Worm (Caenorhabditis elegans) whole organism, L4 larva: Measurements from ENCODE around the gene ZK353.4.
A peak's percentile ranks its signal among the peaks of the same experiment; 100 is the strongest.

ENCODE experiments used
- D1046.2 ChIP-seq: fragments of 200-800 bp; sonication (Bioruptor generic); IDR thresholded peaks from 2 replicates; pipeline ENCODE4 v1.3.6; 2022; ENCODE audit warnings: missing genetic modification characterization, missing compliant biosample characterization
- F10B5.3 ChIP-seq: sonication (generic microtip); optimal IDR thresholded peaks from 2 replicates; lab custom pipeline; 2016; ENCODE audit warnings: mild to moderate bottlenecking, missing genetic modification characterization, missing compliant biosample characterization
- F37D6.2 ChIP-seq: sonication (generic microtip); optimal IDR thresholded peaks from 2 replicates; lab custom pipeline; 2016; ENCODE audit warnings: mild to moderate bottlenecking, missing genetic modification characterization, missing compliant biosample characterization
- F44E2.7 ChIP-seq: fragments of 200-800 bp; sonication (Bioruptor generic); IDR thresholded peaks from 2 replicates; pipeline ENCODE4 v2.1.2; 2022; ENCODE audit warnings: missing genetic modification characterization, missing compliant biosample characterization
- F49E8.2 ChIP-seq: sonication (generic microtip); optimal IDR thresholded peaks from 2 replicates; lab custom pipeline; 2016; ENCODE audit warnings: missing compliant biosample characterization, mild to moderate bottlenecking, missing genetic modification characterization, borderline replicate concordance
- R02D3.7 ChIP-seq: fragments of 150-350 bp; sonication (generic microtip); optimal IDR thresholded peaks from 3 replicates; lab custom pipeline; 2014; ENCODE audit warnings: missing biosample characterization, missing genetic modification characterization
- T26A8.4 ChIP-seq: fragments of 200-800 bp; sonication (Bioruptor generic); IDR thresholded peaks from 2 replicates; pipeline ENCODE4 v1.3.6; 2022; ENCODE audit warnings: missing genetic modification characterization, missing compliant biosample characterization
- Y105C5A.15 ChIP-seq: fragments of 200-800 bp; sonication (Bioruptor generic); IDR thresholded peaks from 2 replicates; pipeline ENCODE4 v1.3.6; 2022; ENCODE audit warnings: missing genetic modification characterization, missing compliant biosample characterization
- Y48G9A.11 ChIP-seq: fragments of 200-800 bp; sonication (Bioruptor generic); IDR thresholded peaks from 2 replicates; pipeline ENCODE4 v1.3.6; 2022; ENCODE audit warnings: missing genetic modification reagents, missing genetic modification characterization, missing compliant biosample characterization
- Y75B8A.6 ChIP-seq: fragments of 200-800 bp; sonication (Bioruptor generic); IDR thresholded peaks from 2 replicates; pipeline ENCODE4 v1.3.6; 2022; ENCODE audit warnings: missing genetic modification reagents, missing genetic modification characterization, missing compliant biosample characterization
- ZK337.2 ChIP-seq: fragments of 200-800 bp; sonication (Bioruptor generic); IDR thresholded peaks from 2 replicates; pipeline ENCODE4 v1.3.6; 2022; ENCODE audit warnings: missing genetic modification reagents, missing genetic modification characterization, missing compliant biosample characterization
- aha-1 ChIP-seq: fragments of 150-350 bp; peaks from one replicate; lab custom pipeline; 2014; ENCODE audit warnings: missing biosample characterization, missing genetic modification characterization
- ama-1 ChIP-seq: fragments of 150-350 bp; optimal IDR thresholded peaks from 2 replicates; lab custom pipeline; 2014; ENCODE audit warnings: inconsistent platforms, mixed read lengths
- ceh-32 ChIP-seq: sonication (generic microtip); optimal IDR thresholded peaks from 2 replicates; lab custom pipeline; 2016; ENCODE audit warnings: mild to moderate bottlenecking, missing genetic modification characterization, missing compliant biosample characterization; ENCODE audit not compliant: poor library complexity
- ceh-44 ChIP-seq: fragments of 200-800 bp; sonication (Bioruptor generic); IDR thresholded peaks from 2 replicates; pipeline ENCODE4 v1.3.6; 2022; ENCODE audit warnings: missing genetic modification reagents, missing genetic modification characterization, missing compliant biosample characterization
- ceh-82 ChIP-seq: sonication (generic microtip); optimal IDR thresholded peaks from 2 replicates; lab custom pipeline; 2017; ENCODE audit warnings: missing biosample characterization, missing genetic modification characterization
- daf-16 ChIP-seq, 3 experiments: sonication (generic microtip); optimal IDR thresholded peaks; 2 replicates each; lab custom pipeline; 2016 to 2017; ENCODE audit warnings: missing genetic modification characterization in 3 of 3, missing genetic modification reagents in 3 of 3, mild to moderate bottlenecking in 2 of 3, missing compliant biosample characterization in 2 of 3, missing biosample characterization in 1 of 3, moderate library complexity in 1 of 3
- daf-19 ChIP-seq: fragments of 200-800 bp; sonication (Bioruptor generic); conservative IDR thresholded peaks from 2 replicates; pipeline ENCODE4 v1.3.6; 2022; ENCODE audit warnings: missing genetic modification characterization, missing compliant biosample characterization
- daf-8 ChIP-seq: fragments of 200-800 bp; sonication (Bioruptor generic); IDR thresholded peaks from 2 replicates; pipeline ENCODE4 v1.3.6; 2022; ENCODE audit warnings: missing genetic modification characterization, missing compliant biosample characterization
- duxl-1 ChIP-seq: sonication (generic microtip); optimal IDR thresholded peaks from 2 replicates; lab custom pipeline; 2016; ENCODE audit warnings: mild to moderate bottlenecking, missing genetic modification characterization, moderate library complexity, missing compliant biosample characterization; ENCODE audit not compliant: poor library complexity
- dve-1 ChIP-seq: sonication (generic microtip); optimal IDR thresholded peaks from 2 replicates; lab custom pipeline; 2017; ENCODE audit warnings: antibody characterized with exemption, mild to moderate bottlenecking, missing genetic modification characterization, missing compliant biosample characterization; ENCODE audit not compliant: insufficient read depth
- fkh-10 ChIP-seq: fragments of 150-350 bp; optimal IDR thresholded peaks from 2 replicates; lab custom pipeline; 2014; ENCODE audit warnings: missing biosample characterization, missing genetic modification reagents, missing genetic modification characterization
- gei-8 ChIP-seq: fragments of 200-800 bp; sonication (Bioruptor generic); optimal IDR thresholded peaks from 2 replicates; lab custom pipeline; 2018; ENCODE audit warnings: mild to moderate bottlenecking, missing genetic modification characterization, missing compliant biosample characterization
- hlh-11 ChIP-seq: fragments of 200-800 bp; sonication (Bioruptor generic); optimal IDR thresholded peaks from 2 replicates; lab custom pipeline; 2018; ENCODE audit warnings: mild to moderate bottlenecking, missing genetic modification characterization, missing compliant biosample characterization
- hlh-30 ChIP-seq: sonication (generic microtip); optimal IDR thresholded peaks from 2 replicates; lab custom pipeline; 2017; ENCODE audit warnings: antibody characterized with exemption, mild to moderate bottlenecking, missing genetic modification characterization, missing compliant biosample characterization; ENCODE audit not compliant: insufficient read depth
- hmg-1.1 ChIP-seq: fragments of 200-800 bp; sonication (Bioruptor generic); IDR thresholded peaks from 2 replicates; pipeline ENCODE4 v1.3.6; 2022; ENCODE audit warnings: missing genetic modification reagents, missing genetic modification characterization, missing compliant biosample characterization
- lim-7 ChIP-seq: fragments of 200-800 bp; sonication (Bioruptor generic); IDR thresholded peaks from 2 replicates; pipeline ENCODE4 v1.3.6; 2022; ENCODE audit warnings: missing genetic modification characterization, missing compliant biosample characterization
- lin-1 ChIP-seq: fragments of 200-800 bp; sonication (Bioruptor generic); IDR thresholded peaks from 2 replicates; pipeline ENCODE4 v1.3.6; 2022; ENCODE audit warnings: missing genetic modification reagents, missing genetic modification characterization, missing compliant biosample characterization
- lin-15B ChIP-seq: fragments of 150-350 bp; sonication (generic microtip); optimal IDR thresholded peaks from 3 replicates; lab custom pipeline; 2014; ENCODE audit warnings: missing biosample characterization, missing genetic modification characterization
- lin-29 ChIP-seq: fragments of 200-800 bp; sonication (Bioruptor generic); IDR thresholded peaks from 2 replicates; pipeline ENCODE4 v1.3.6; 2022; ENCODE audit warnings: missing genetic modification reagents, missing genetic modification characterization, missing compliant biosample characterization
- lir-3 ChIP-seq: sonication (generic microtip); optimal IDR thresholded peaks from 2 replicates; lab custom pipeline; 2016; ENCODE audit warnings: mild to moderate bottlenecking, missing genetic modification characterization, missing compliant biosample characterization
- madf-5 ChIP-seq, 2 experiments: fragments of 200-800 bp; sonication (Bioruptor generic); IDR thresholded peaks; 2 replicates each; pipeline ENCODE4 v1.3.6; 2022; ENCODE audit warnings: missing compliant biosample characterization in 2 of 2, missing genetic modification characterization in 2 of 2
- nhr-10 ChIP-seq: fragments of 150-350 bp; optimal IDR thresholded peaks from 2 replicates; lab custom pipeline; 2014; ENCODE audit warnings: missing biosample characterization, missing genetic modification characterization
- nhr-41 ChIP-seq: fragments of 200-800 bp; sonication (Bioruptor generic); IDR thresholded peaks from 2 replicates; pipeline ENCODE4 v1.3.6; 2022; ENCODE audit warnings: missing genetic modification reagents, missing genetic modification characterization, missing compliant biosample characterization
- nhr-42 ChIP-seq: fragments of 200-800 bp; sonication (Bioruptor generic); IDR thresholded peaks from 2 replicates; pipeline ENCODE4 v1.3.6; 2022; ENCODE audit warnings: missing genetic modification characterization, missing compliant biosample characterization
- nhr-76 ChIP-seq: fragments of 150-350 bp; optimal IDR thresholded peaks from 2 replicates; lab custom pipeline; 2014; ENCODE audit warnings: missing biosample characterization, missing genetic modification characterization
- php-3 ChIP-seq: fragments of 200-800 bp; sonication (Bioruptor generic); IDR thresholded peaks from 2 replicates; pipeline ENCODE4 v1.3.6; 2022; ENCODE audit warnings: missing genetic modification reagents, missing genetic modification characterization, missing compliant biosample characterization
- pqm-1 ChIP-seq: sonication (generic microtip); optimal IDR thresholded peaks from 2 replicates; lab custom pipeline; 2017; ENCODE audit warnings: missing biosample characterization, missing genetic modification characterization
- saeg-2 ChIP-seq: fragments of 200-800 bp; sonication (Bioruptor generic); IDR thresholded peaks from 2 replicates; pipeline ENCODE4 v1.3.6; 2022; ENCODE audit warnings: missing genetic modification reagents, missing genetic modification characterization, missing compliant biosample characterization
- sdz-12 ChIP-seq: fragments of 200-800 bp; sonication (Bioruptor generic); optimal IDR thresholded peaks from 2 replicates; lab custom pipeline; 2018; ENCODE audit warnings: mild to moderate bottlenecking, missing genetic modification characterization, missing compliant biosample characterization
- set-16 ChIP-seq: fragments of 200-800 bp; sonication (Bioruptor generic); IDR thresholded peaks from 2 replicates; pipeline ENCODE4 v1.3.6; 2022; ENCODE audit warnings: missing genetic modification reagents, missing genetic modification characterization, missing compliant biosample characterization
- snpc-4 ChIP-seq: fragments of 150-350 bp; optimal IDR thresholded peaks from 2 replicates; lab custom pipeline; 2014; ENCODE audit warnings: missing biosample characterization, missing genetic modification characterization
- spr-1 ChIP-seq: sonication (generic microtip); optimal IDR thresholded peaks from 2 replicates; lab custom pipeline; 2016; ENCODE audit warnings: mild to moderate bottlenecking, missing genetic modification characterization, missing compliant biosample characterization
- tra-1 ChIP-seq: fragments of 200-800 bp; sonication (Bioruptor generic); IDR thresholded peaks from 2 replicates; pipeline ENCODE4 v1.3.6; 2022; ENCODE audit warnings: missing genetic modification reagents, missing genetic modification characterization, missing compliant biosample characterization
- zag-1 ChIP-seq: fragments of 150-350 bp; optimal IDR thresholded peaks from 2 replicates; lab custom pipeline; 2014; ENCODE audit warnings: missing biosample characterization, missing genetic modification characterization
- zfp-2 ChIP-seq: sonication (generic microtip); optimal IDR thresholded peaks from 2 replicates; lab custom pipeline; 2016; ENCODE audit warnings: mild to moderate bottlenecking, missing genetic modification characterization, missing compliant biosample characterization
- zip-11 ChIP-seq: fragments of 200-800 bp; sonication (Bioruptor generic); IDR thresholded peaks from 2 replicates; pipeline ENCODE4 v1.3.6; 2022; ENCODE audit warnings: missing genetic modification characterization, missing compliant biosample characterization
- zip-2 ChIP-seq: fragments of 150-350 bp; optimal IDR thresholded peaks from 2 replicates; lab custom pipeline; 2014; ENCODE audit warnings: missing biosample characterization, missing genetic modification characterization
- ztf-11 ChIP-seq: fragments of 150-350 bp; optimal IDR thresholded peaks from 2 replicates; lab custom pipeline; 2014; ENCODE audit warnings: missing biosample characterization, missing genetic modification characterization
- ztf-7 ChIP-seq: fragments of 150-350 bp; optimal IDR thresholded peaks from 2 replicates; lab custom pipeline; 2014; ENCODE audit warnings: missing biosample characterization, missing genetic modification characterization

ZK353.4 gene

DNA sequence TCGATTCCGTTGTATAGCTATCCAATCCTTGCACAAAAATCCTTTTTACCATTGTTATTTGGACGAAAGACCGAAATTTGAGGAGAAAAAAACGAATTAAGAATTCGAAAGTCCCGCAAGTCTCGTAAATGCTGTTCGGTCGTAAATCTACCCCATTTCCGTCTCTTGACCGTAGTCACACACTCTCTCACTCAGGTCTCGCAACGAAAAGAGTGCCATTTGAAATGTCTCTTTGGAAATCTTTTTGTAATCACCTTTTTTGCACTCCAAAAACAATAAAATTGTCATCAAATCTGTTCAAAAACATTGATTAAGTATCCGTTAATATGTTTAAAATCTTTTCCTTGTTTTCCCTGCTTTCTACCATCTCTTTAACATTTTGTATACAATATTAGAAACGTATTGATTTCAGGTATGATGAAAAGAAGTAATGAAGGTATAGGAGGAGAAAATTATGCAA lies 31.2 kb downstream of the ZK353.4 start, which contains the start of the genes R05D3.8 and rfp-1 (continued):
- peak; percentile 97 for TF ChIP-seq R02D3.7 (tag; lab: Kevin White, UChicago)
- TF ChIP-seq snpc-4 (tag; lab: Kevin White, UChicago), result no peak
- TF ChIP-seq, all 104 proteins: peak for 36

DNA sequence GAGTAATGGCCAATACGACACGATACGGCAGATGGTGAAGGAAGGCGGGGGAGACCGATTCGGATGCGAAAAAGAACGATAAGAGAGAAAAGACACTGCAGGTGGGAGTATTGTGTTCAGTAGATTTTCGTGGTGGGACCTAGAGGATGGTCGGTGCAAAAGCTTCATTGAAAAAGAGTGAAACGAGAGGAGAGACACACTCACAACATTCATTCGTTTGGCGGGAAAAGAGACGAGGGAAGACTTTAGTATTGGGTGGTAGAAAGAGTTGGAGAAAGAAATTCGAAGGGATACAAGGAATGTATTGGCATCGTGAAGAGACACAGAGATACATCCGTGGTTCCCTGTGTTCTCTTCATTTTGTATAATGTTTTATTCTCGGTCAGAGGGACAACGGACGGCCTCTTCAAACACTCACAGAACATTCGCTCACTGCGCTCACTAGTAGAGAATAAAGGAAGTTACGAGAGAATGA lies 33.0 kb downstream of the ZK353.4 start:
- TF ChIP-seq lir-3 (tag; lab: Kevin White, UChicago) (no peak), F37D6.2 (tag; lab: Kevin White, UChicago) (peak; percentile 50), pqm-1 (tag; lab: Kevin White, UChicago) (peak; percentile 3), D1046.2 (GFP tag; lab: Robert Waterston, UW) (no peak), Y75B8A.6 (GFP tag; lab: Robert Waterston, UW) (no peak), F44E2.7 (GFP tag; lab: Robert Waterston, UW) (no peak), nhr-10 (tag; lab: Kevin White, UChicago) (no peak), daf-8 (GFP tag; lab: Robert Waterston, UW) (no peak), nhr-76 (no peak), T26A8.4 (GFP tag; lab: Robert Waterston, UW) (peak; percentile 51), lin-29 (GFP tag; lab: Robert Waterston, UW) (no peak), dve-1 (tag; lab: Kevin White, UChicago) (peak; percentile 83), lin-1 (GFP tag; lab: Robert Waterston, UW) (no peak), lim-7 (GFP tag; lab: Robert Waterston, UW) (peak; percentile 49; the same call in 1 of the 2 replicates), sdz-12 (GFP tag; lab: Kevin White, UChicago) (no peak), nhr-42 (GFP tag; lab: Robert Waterston, UW) (no peak), zip-11 (GFP tag; lab: Robert Waterston, UW) (no peak), daf-16 (GFP tag; optimal IDR thresholded peaks at IDR 0.05; lab: Kevin White, UChicago) (peak in 1 of 2 experiments; percentile 28), daf-16 (tag; optimal IDR thresholded peaks at IDR 0.05; lab: Kevin White, UChicago) (peak; percentile 15), Y105C5A.15 (GFP tag; lab: Robert Waterston, UW) (no peak), ceh-44 (no peak), madf-5 (GFP tag; IDR thresholded peaks at IDR 0.05; lab: Robert Waterston, UW) (no peak), zfp-2 (tag; lab: Kevin White, UChicago) (no peak), Y48G9A.11 (GFP tag; lab: Robert Waterston, UW) (no peak), set-16 (GFP tag; lab: Robert Waterston, UW) (no peak), saeg-2 (no peak), ama-1 (lab: Kevin White, UChicago) (peak; percentile 43), nhr-41 (GFP tag; lab: Robert Waterston, UW) (no peak), aha-1 (peak; percentile 86), duxl-1 (tag; lab: Kevin White, UChicago) (peak; percentile 37), hlh-30 (tag; lab: Kevin White, UChicago) (peak; percentile 68), hmg-1.1 (GFP tag; lab: Robert Waterston, UW) (peak; percentile 84), ztf-11 (tag; lab: Kevin White, UChicago) (no peak), F49E8.2 (tag; lab: Kevin White, UChicago) (no peak), spr-1 (tag; lab: Kevin White, UChicago) (no peak), ZK337.2 (no peak), fkh-10 (GFP tag; lab: Kevin White, UChicago) (peak; percentile 33), ceh-82 (tag; lab: Kevin White, UChicago) (no peak), ztf-7 (peak; percentile 50), zag-1 (tag; lab: Kevin White, UChicago) (no peak), hlh-11 (peak; percentile 83), gei-8 (no peak), F10B5.3 (tag; lab: Kevin White, UChicago) (no peak), zip-2 (tag; lab: Kevin White, UChicago) (no peak), lin-15B (tag; lab: Kevin White, UChicago) (no peak), tra-1 (GFP tag; lab: Robert Waterston, UW) (0 out of 2 replicates have a peak, but pooled peaks have one; percentile 17), ceh-32 (tag; lab: Kevin White, UChicago) (no peak), daf-19 (no peak), php-3 (GFP tag; lab: Robert Waterston, UW) (no peak)
